In genomic region chrIV:6335908-6336307, ce11 we compare ENCODE assay signal across 7 worm cellular contexts.
TF ChIP-seq lines count a peak whose summit lies in the region.

mif-4 (minus strand) TSS chrIV:6335994.

TF ChIP-seq in whole organism, L1 larva, 84 proteins besides CTCF, POLR2A, EP300 and RAD21:
- TF ChIP-seq mep-1 (tag; optimal IDR thresholded peaks at IDR 0.05; lab: Kevin White, UChicago) (peak; percentile 14), blmp-1 (tag; optimal IDR thresholded peaks at IDR 0.05; lab: Kevin White, UChicago) (peak; percentile 31), nhr-19 (GFP tag; conservative IDR thresholded peaks at IDR 0.05; lab: Robert Waterston, UW) (no peak), mdl-1 (tag; optimal IDR thresholded peaks at IDR 0.05; lab: Kevin White, UChicago) (peak in 1 of 2 experiments; percentile 9), fkh-10 (GFP tag; optimal IDR thresholded peaks at IDR 0.05; lab: Kevin White, UChicago) (no peak), lin-14 (GFP tag; optimal IDR thresholded peaks at IDR 0.05; lab: Kevin White, UChicago) (peak; percentile 56)

TF ChIP-seq in whole organism, L2 larva, 48 proteins besides CTCF, POLR2A, EP300 and RAD21:
- TF ChIP-seq unc-39 (tag; optimal IDR thresholded peaks at IDR 0.05; lab: Kevin White, UChicago): no peak
- no peak for TF ChIP-seq unc-55 (GFP tag; optimal IDR thresholded peaks at IDR 0.05; lab: Kevin White, UChicago)
- peak; percentile 9 for TF ChIP-seq nhr-129 (tag; optimal IDR thresholded peaks at IDR 0.05; lab: Kevin White, UChicago)
- peak; percentile 9 for TF ChIP-seq sma-9 (GFP tag; optimal IDR thresholded peaks at IDR 0.05; lab: Kevin White, UChicago)
- no peak for TF ChIP-seq sma-9 (tag; optimal IDR thresholded peaks at IDR 0.05; lab: Kevin White, UChicago)
- TF ChIP-seq nhr-77 (tag; optimal IDR thresholded peaks at IDR 0.05; lab: Kevin White, UChicago): no peak
- no peak for TF ChIP-seq ceh-82 (tag; optimal IDR thresholded peaks at IDR 0.05; lab: Kevin White, UChicago)
- no peak for TF ChIP-seq nhr-10 (tag; optimal IDR thresholded peaks at IDR 0.05; lab: Kevin White, UChicago)
- no peak for TF ChIP-seq lin-13 (GFP tag; optimal IDR thresholded peaks at IDR 0.05; lab: Kevin White, UChicago)
- TF ChIP-seq dmd-4 (tag; optimal IDR thresholded peaks at IDR 0.05; lab: Kevin White, UChicago): no peak
- TF ChIP-seq mbf-1 (tag; optimal IDR thresholded peaks at IDR 0.05; lab: Kevin White, UChicago): no peak
- no peak for TF ChIP-seq elt-3 (tag; optimal IDR thresholded peaks at IDR 0.05; lab: Kevin White, UChicago)

TF ChIP-seq in whole organism, L3 larva, 47 proteins besides CTCF, POLR2A, EP300 and RAD21:
- TF ChIP-seq ztf-11 (tag; optimal IDR thresholded peaks at IDR 0.05; lab: Kevin White, UChicago): no peak
- peak; percentile 65 for TF ChIP-seq pha-4 (tag; optimal IDR thresholded peaks at IDR 0.05; lab: Kevin White, UChicago)

TF ChIP-seq in whole organism, L4 larva, 104 proteins besides CTCF, POLR2A, EP300 and RAD21:
- TF ChIP-seq jun-1 (tag; optimal IDR thresholded peaks at IDR 0.05; lab: Kevin White, UChicago) (no peak), fos-1 (tag; optimal IDR thresholded peaks at IDR 0.05; lab: Kevin White, UChicago) (no peak), mdl-1 (tag; optimal IDR thresholded peaks at IDR 0.05; lab: Kevin White, UChicago) (peak in 1 of 2 experiments; percentile 12), pha-4 (GFP tag; IDR thresholded peaks at IDR 0.05; lab: Robert Waterston, UW) (no peak), pha-4 (tag; optimal IDR thresholded peaks at IDR 0.05; lab: Kevin White, UChicago) (peak; percentile 24), unc-62 (GFP tag; optimal IDR thresholded peaks at IDR 0.05 in 1 of 2; lab: Kevin White, UChicago) (peak in 1 of 2 experiments; percentile 43), unc-62 (tag; optimal IDR thresholded peaks at IDR 0.05; lab: Kevin White, UChicago) (no peak), T26A8.4 (GFP tag; IDR thresholded peaks at IDR 0.05; lab: Robert Waterston, UW) (no peak)

TF ChIP-seq in whole organism, midembryonic, 9 proteins besides CTCF, POLR2A, EP300 and RAD21:
- TF ChIP-seq med-1 (GFP tag; optimal IDR thresholded peaks at IDR 0.05; lab: Kevin White, UChicago; ENCODE audit: insufficient read depth) (no peak), T22C8.4 (GFP tag; IDR thresholded peaks at IDR 0.05; lab: Robert Waterston, UW) (no peak), ref-1 (GFP tag; conservative IDR thresholded peaks at IDR 0.05; lab: Robert Waterston, UW) (no peak), flt-1 (GFP tag; IDR thresholded peaks at IDR 0.05; lab: Robert Waterston, UW) (0 out of 2 replicates have a peak, but pooled peaks have one; percentile 40), cog-1 (tag; optimal IDR thresholded peaks at IDR 0.05; lab: Kevin White, UChicago) (no peak), ztf-29 (GFP tag; IDR thresholded peaks at IDR 0.05; lab: Robert Waterston, UW) (no peak), tab-1 (GFP tag; IDR thresholded peaks at IDR 0.05; lab: Robert Waterston, UW) (no peak), klf-2 (GFP tag; conservative IDR thresholded peaks at IDR 0.05; lab: Robert Waterston, UW) (no peak), ztf-23 (GFP tag; IDR thresholded peaks at IDR 0.05; lab: Robert Waterston, UW) (no peak)

TF ChIP-seq in whole organism, mixed stage, embryonic, 35 proteins besides CTCF, POLR2A, EP300 and RAD21:
- TF ChIP-seq ces-1 (GFP tag; optimal IDR thresholded peaks at IDR 0.05; lab: Kevin White, UChicago): peak; percentile 9
- no peak for TF ChIP-seq ceh-83 (GFP tag; optimal IDR thresholded peaks at IDR 0.05; lab: Kevin White, UChicago)

TF ChIP-seq in whole organism, young adult, 124 proteins besides CTCF, POLR2A, EP300 and RAD21:
- no peak for TF ChIP-seq cebp-1 (GFP tag; IDR thresholded peaks at IDR 0.05; lab: Robert Waterston, UW)
- TF ChIP-seq cebp-1 (tag; optimal IDR thresholded peaks at IDR 0.05; lab: Kevin White, UChicago): peak; percentile 51
- TF ChIP-seq attf-6 (GFP tag; IDR thresholded peaks at IDR 0.05; lab: Robert Waterston, UW): no peak
- TF ChIP-seq F55B11.4 (tag; optimal IDR thresholded peaks at IDR 0.05; lab: Kevin White, UChicago; ENCODE audit: borderline replicate concordance, insufficient read depth): no peak
- no peak for TF ChIP-seq chd-7 (tag; optimal IDR thresholded peaks at IDR 0.05; lab: Kevin White, UChicago)
TF ChIP-seq in whole organism, young adult: peak in this region for 1.
